Fruit fly (Drosophila melanogaster): ENCODE data around the gene Mst87F.

Gene Mst87F

DNA sequence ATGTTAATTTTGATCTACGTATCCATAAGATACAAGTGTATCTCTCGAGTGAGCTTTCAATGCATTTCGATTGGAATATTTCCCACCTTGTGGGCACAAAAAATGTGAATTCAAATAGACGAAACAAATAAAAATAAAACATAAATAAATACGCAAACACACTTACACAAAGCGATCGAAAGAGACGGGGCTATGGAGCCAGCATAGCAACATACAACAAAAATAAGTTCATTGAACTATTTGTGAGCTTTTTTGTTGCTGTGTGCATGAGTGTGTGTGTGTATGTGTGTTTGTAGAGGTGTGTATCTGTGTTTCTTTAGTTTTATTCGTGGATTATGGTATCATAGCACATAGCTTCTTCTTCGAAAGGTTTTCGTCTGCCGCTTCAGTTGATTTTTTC lies 7.3 kb downstream of the Mst87F start (continued):
- TF ChIP-seq CG12236 (GFP tag; optimal IDR thresholded peaks at IDR 0.05) (no peak), CG9727 (GFP tag; optimal IDR thresholded peaks at IDR 0.05) (peak; percentile 31), CG5245 (GFP tag; optimal IDR thresholded peaks at IDR 0.05) (no peak), ro (GFP tag; IDR thresholded peaks at IDR 0.05) (no peak), z (GFP tag; IDR thresholded peaks at IDR 0.05) (no peak), sc (optimal IDR thresholded peaks at IDR 0.05) (no peak), sc (GFP tag; optimal IDR thresholded peaks at IDR 0.05) (no peak), fd96Cb (tag; optimal IDR thresholded peaks at IDR 0.05) (no peak), CG2889 (GFP tag; IDR thresholded peaks at IDR 0.05) (no peak), Stat92E (GFP tag; optimal IDR thresholded peaks at IDR 0.05) (peak in 1 of 3 experiments; percentile 54), Dip2 (GFP tag; IDR thresholded peaks at IDR 0.05) (no peak), CG13775 (GFP tag; optimal IDR thresholded peaks at IDR 0.05) (no peak), salm (tag; optimal IDR thresholded peaks at IDR 0.05) (peak; percentile 35), CG10565 (GFP tag; optimal IDR thresholded peaks at IDR 0.05) (no peak), CG11085 (GFP tag; IDR thresholded peaks at IDR 0.05) (no peak), Pdp1 (GFP tag; optimal IDR thresholded peaks at IDR 0.05) (peak in 1 of 2 experiments; percentile 22), caup (GFP tag; optimal IDR thresholded peaks at IDR 0.05; ENCODE audit: severe bottlenecking) (no peak), CG7556 (GFP tag; optimal IDR thresholded peaks at IDR 0.05) (no peak), Doc2 (GFP tag; IDR thresholded peaks at IDR 0.05) (no peak), tx (GFP tag; optimal IDR thresholded peaks at IDR 0.05) (no peak), Doc3 (GFP tag; IDR thresholded peaks at IDR 0.05; ENCODE audit: partially characterized antibody) (no peak), CG31365 (tag; optimal IDR thresholded peaks at IDR 0.05) (no peak), Dad (GFP tag; optimal IDR thresholded peaks at IDR 0.05) (no peak), CG31224 (GFP tag; IDR thresholded peaks at IDR 0.05) (no peak), Scr (GFP tag; IDR thresholded peaks at IDR 0.05; ENCODE audit: partially characterized antibody) (no peak), dati (GFP tag; IDR thresholded peaks at IDR 0.05) (no peak), CG12104 (GFP tag; optimal IDR thresholded peaks at IDR 0.05) (no peak), wek (GFP tag; optimal IDR thresholded peaks at IDR 0.05) (no peak), Dfd (GFP tag; optimal IDR thresholded peaks at IDR 0.05) (no peak), H15 (GFP tag; IDR thresholded peaks at IDR 0.05) (no peak), CG11093 (GFP tag; IDR thresholded peaks at IDR 0.05) (no peak), bigmax (GFP tag; optimal IDR thresholded peaks at IDR 0.05) (no peak), slou (GFP tag; optimal IDR thresholded peaks at IDR 0.05) (no peak), HLH4C (GFP tag; IDR thresholded peaks at IDR 0.05; ENCODE audit: partially characterized antibody) (no peak), CG17912 (GFP tag; optimal IDR thresholded peaks at IDR 0.05) (no peak), sima (GFP tag; optimal IDR thresholded peaks at IDR 0.05) (no peak), CG6854 (GFP tag; optimal IDR thresholded peaks at IDR 0.05) (no peak), CG12769 (tag; optimal IDR thresholded peaks at IDR 0.05) (no peak), bsh (GFP tag; optimal IDR thresholded peaks at IDR 0.05) (peak in 1 of 2 experiments; percentile 19), gro (GFP tag; optimal IDR thresholded peaks at IDR 0.05) (no peak), kay (GFP tag; optimal IDR thresholded peaks at IDR 0.05) (no peak), CG2202 (tag; optimal IDR thresholded peaks at IDR 0.05) (no peak), knrl (GFP tag; IDR thresholded peaks at IDR 0.05; ENCODE audit: partially characterized antibody) (no peak), peb (GFP tag; IDR thresholded peaks at IDR 0.05) (no peak), CG1529 (GFP tag; optimal IDR thresholded peaks at IDR 0.05) (no peak), CG7372 (GFP tag; IDR thresholded peaks at IDR 0.05) (no peak), bowl (GFP tag; IDR thresholded peaks at IDR 0.05) (no peak), vvl (GFP tag; IDR thresholded peaks at IDR 0.05) (no peak; the same call in 1 of the 2 replicates), Mrtf (GFP tag; IDR thresholded peaks at IDR 0.05) (no peak), Atf6 (GFP tag; IDR thresholded peaks at IDR 0.05) (no peak), usp (GFP tag; optimal IDR thresholded peaks at IDR 0.05) (no peak), Oli (tag; optimal IDR thresholded peaks at IDR 0.05) (no peak)
